Worm (Caenorhabditis elegans) whole organism, L4 larva: ENCODE data around the gene srw-68.

ENCODE experiments used
- F49E8.2 ChIP-seq: sonication (generic microtip); optimal IDR thresholded peaks from 2 replicates; lab custom pipeline; 2016; ENCODE audit warnings: missing compliant biosample characterization, mild to moderate bottlenecking, missing genetic modification characterization, borderline replicate concordance
- nhr-102 ChIP-seq: sonication (generic microtip); optimal IDR thresholded peaks from 2 replicates; lab custom pipeline; 2016; ENCODE audit warnings: mild to moderate bottlenecking, missing genetic modification characterization, moderate library complexity, missing compliant biosample characterization
- zfp-2 ChIP-seq: sonication (generic microtip); optimal IDR thresholded peaks from 2 replicates; lab custom pipeline; 2016; ENCODE audit warnings: mild to moderate bottlenecking, missing genetic modification characterization, missing compliant biosample characterization

DNA sequence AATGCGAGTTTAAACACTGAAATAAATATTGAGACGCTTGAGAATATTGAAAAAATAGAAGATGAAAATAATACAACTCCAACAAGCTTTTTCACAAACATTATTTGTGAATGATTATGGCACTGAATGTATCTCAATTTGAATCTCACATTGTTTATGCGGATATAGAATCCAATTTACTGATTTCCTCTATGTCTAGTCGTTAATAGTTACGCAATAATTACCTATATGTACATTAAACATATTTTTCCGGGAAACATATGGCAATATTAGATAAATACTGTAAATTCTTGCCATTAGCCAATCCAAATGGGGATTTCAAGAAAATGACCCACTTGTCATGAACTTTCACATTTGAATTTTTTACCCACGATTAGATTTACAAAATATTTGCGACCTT lies 31.1 kb downstream of the srw-68 start, which contains the start of gene srx-9:
- TF ChIP-seq F49E8.2 (tag; lab: Kevin White, UChicago), result no peak
- TF ChIP-seq nhr-102 (tag; lab: Kevin White, UChicago), result no peak
- TF ChIP-seq zfp-2, result no peak
